Worm (Caenorhabditis elegans) whole organism, young adult: ENCODE measurements around the gene D1005.2.

Source experiments
- B0035.1 ChIP-seq: sonication (generic microtip); optimal IDR thresholded peaks from 2 replicates; lab custom pipeline; 2016; ENCODE audit warnings: missing genetic modification characterization, mild to moderate bottlenecking, missing compliant biosample characterization, missing genotype, missing genetic modification reagents
- B0261.1 ChIP-seq: sonication (generic microtip); optimal IDR thresholded peaks from 2 replicates; lab custom pipeline; 2016; ENCODE audit warnings: mild to moderate bottlenecking, missing genetic modification characterization, moderate library complexity, missing compliant biosample characterization
- C06A6.2 ChIP-seq: fragments of 200-800 bp; sonication (Bioruptor generic); conservative IDR thresholded peaks from 2 replicates; pipeline ENCODE4 v1.3.6; 2022; ENCODE audit warnings: missing genetic modification characterization, missing compliant biosample characterization
- F37B4.10 ChIP-seq: fragments of 200-800 bp; sonication (Bioruptor generic); IDR thresholded peaks from 2 replicates; pipeline ENCODE4 v1.3.6; 2022; ENCODE audit warnings: missing genetic modification characterization, missing compliant biosample characterization
- F39B2.1 ChIP-seq: fragments of 200-800 bp; sonication (Bioruptor generic); IDR thresholded peaks from 2 replicates; pipeline ENCODE4 v1.3.6; 2022; ENCODE audit warnings: missing genetic modification reagents, missing genetic modification characterization, missing compliant biosample characterization
- F49E8.2 ChIP-seq: sonication (generic microtip); optimal IDR thresholded peaks from 3 replicates; lab custom pipeline; 2017; ENCODE audit warnings: missing genetic modification characterization, mild to moderate bottlenecking, missing compliant biosample characterization, antibody characterized with exemption, moderate library complexity; ENCODE audit not compliant: insufficient read depth
- F52B5.7 ChIP-seq: sonication (generic microtip); optimal IDR thresholded peaks from 2 replicates; lab custom pipeline; 2016; ENCODE audit warnings: mild to moderate bottlenecking, missing genetic modification characterization, missing compliant biosample characterization
- F55B11.4 ChIP-seq: sonication (generic microtip); optimal IDR thresholded peaks from 2 replicates; lab custom pipeline; 2016; ENCODE audit warnings: missing compliant biosample characterization, missing genetic modification characterization, borderline replicate concordance; ENCODE audit not compliant: insufficient read depth
- K11D2.4 ChIP-seq: fragments of 200-800 bp; sonication (Bioruptor generic); IDR thresholded peaks from 2 replicates; pipeline ENCODE4 v1.3.6; 2022; ENCODE audit warnings: missing genetic modification reagents, missing genetic modification characterization, missing compliant biosample characterization
- Y53G8AR.9 ChIP-seq: fragments of 200-800 bp; sonication (Bioruptor generic); conservative IDR thresholded peaks from 2 replicates; pipeline ENCODE4 v1.3.6; 2022; ENCODE audit warnings: missing genetic modification reagents, missing genetic modification characterization, missing compliant biosample characterization
- ama-1 ChIP-seq, 3 experiments: fragments of 150-350 bp in 1 of 3; sonication (generic microtip) in 2 of 3; optimal IDR thresholded peaks; 2 replicates each; lab custom pipeline; 2014 to 2018; ENCODE audit warnings: missing biosample characterization in 2 of 3, missing genetic modification characterization in 2 of 3, missing genetic modification reagents in 2 of 3
- atf-7 ChIP-seq: sonication (generic microtip); optimal IDR thresholded peaks from 2 replicates; lab custom pipeline; 2017; ENCODE audit warnings: mild to moderate bottlenecking, missing genetic modification characterization, missing compliant biosample characterization
- attf-6 ChIP-seq: fragments of 200-800 bp; sonication (Bioruptor generic); IDR thresholded peaks from 2 replicates; pipeline ENCODE4 v1.3.6; 2022; ENCODE audit warnings: missing genetic modification reagents, missing genetic modification characterization, missing compliant biosample characterization
- bed-1 ChIP-seq: fragments of 200-800 bp; sonication (Bioruptor generic); IDR thresholded peaks from 2 replicates; pipeline ENCODE4 v1.3.6; 2022; ENCODE audit warnings: missing genetic modification reagents, missing genetic modification characterization, missing compliant biosample characterization
- bed-2 ChIP-seq: fragments of 200-800 bp; sonication (Bioruptor generic); IDR thresholded peaks from 2 replicates; pipeline ENCODE4 v1.3.6; 2022; ENCODE audit warnings: missing genetic modification reagents, missing genetic modification characterization, missing compliant biosample characterization
- cebp-2 ChIP-seq: fragments of 200-800 bp; sonication (Bioruptor generic); IDR thresholded peaks from 2 replicates; pipeline ENCODE4 v1.3.6; 2022; ENCODE audit warnings: missing genetic modification characterization, missing compliant biosample characterization
- ceh-100 ChIP-seq: fragments of 200-800 bp; sonication (Bioruptor generic); IDR thresholded peaks from 2 replicates; pipeline ENCODE4 v1.3.6; 2022; ENCODE audit warnings: missing genetic modification reagents, missing genetic modification characterization, missing compliant biosample characterization
- ceh-58 ChIP-seq: fragments of 200-800 bp; sonication (Bioruptor generic); IDR thresholded peaks from 2 replicates; pipeline ENCODE4 v1.3.6; 2022; ENCODE audit warnings: missing genetic modification characterization, missing compliant biosample characterization
- dpff-1 ChIP-seq: sonication (generic microtip); optimal IDR thresholded peaks from 2 replicates; lab custom pipeline; 2017; ENCODE audit warnings: mild to moderate bottlenecking, missing genetic modification characterization, missing compliant biosample characterization
- dpl-1 ChIP-seq: fragments of 150-350 bp; optimal IDR thresholded peaks from 2 replicates; lab custom pipeline; 2014; ENCODE audit warnings: missing biosample characterization, missing genetic modification reagents, missing genetic modification characterization
- ekl-4 ChIP-seq: fragments of 200-800 bp; sonication (Bioruptor generic); IDR thresholded peaks from 2 replicates; pipeline ENCODE4 v1.3.6; 2022; ENCODE audit warnings: missing genetic modification reagents, missing genetic modification characterization, missing compliant biosample characterization
- ets-4 ChIP-seq: fragments of 200-800 bp; sonication (Bioruptor generic); optimal IDR thresholded peaks from 2 replicates; lab custom pipeline; 2018; ENCODE audit warnings: mild to moderate bottlenecking, missing genetic modification characterization, missing compliant biosample characterization
- gei-17 ChIP-seq: fragments of 200-800 bp; sonication (Bioruptor generic); optimal IDR thresholded peaks from 2 replicates; lab custom pipeline; 2018; ENCODE audit warnings: mild to moderate bottlenecking, missing genetic modification characterization, missing compliant biosample characterization
- hlh-26 ChIP-seq: fragments of 200-800 bp; sonication (Bioruptor generic); conservative IDR thresholded peaks from 2 replicates; pipeline ENCODE4 v1.3.6; 2022; ENCODE audit warnings: missing genetic modification reagents, missing genetic modification characterization, missing compliant biosample characterization
- hmg-1.2 ChIP-seq: fragments of 200-800 bp; sonication (Bioruptor generic); IDR thresholded peaks from 2 replicates; pipeline ENCODE4 v1.3.6; 2022; ENCODE audit warnings: missing genetic modification reagents, missing genetic modification characterization, missing compliant biosample characterization
- hmg-20 ChIP-seq: fragments of 200-800 bp; sonication (Bioruptor generic); IDR thresholded peaks from 2 replicates; pipeline ENCODE4 v1.3.6; 2022; ENCODE audit warnings: missing genetic modification reagents, missing genetic modification characterization, missing compliant biosample characterization
- hrde-1 ChIP-seq: sonication (generic microtip); optimal IDR thresholded peaks from 2 replicates; lab custom pipeline; 2016; ENCODE audit warnings: missing genetic modification characterization, mild to moderate bottlenecking, missing compliant biosample characterization, moderate library complexity, missing genotype, missing genetic modification reagents, borderline replicate concordance
- let-526 ChIP-seq: fragments of 200-800 bp; sonication (Bioruptor generic); IDR thresholded peaks from 2 replicates; pipeline ENCODE4 v1.3.6; 2022; ENCODE audit warnings: missing genetic modification reagents, missing genetic modification characterization, missing compliant biosample characterization
- let-607 ChIP-seq, 2 experiments: fragments of 200-800 bp in 1 of 2; sonication (Bioruptor generic) in 1 of 2; sonication (generic microtip) in 1 of 2; optimal IDR thresholded peaks; 2 replicates each; lab custom pipeline; 2016 to 2018; ENCODE audit warnings: mild to moderate bottlenecking in 2 of 2, missing compliant biosample characterization in 2 of 2, missing genetic modification characterization in 2 of 2, moderate library complexity in 2 of 2, missing genotype in 1 of 2
- lin-26 ChIP-seq: fragments of 200-800 bp; sonication (Bioruptor generic); IDR thresholded peaks from 2 replicates; pipeline ENCODE4 v1.3.6; 2022; ENCODE audit warnings: missing genetic modification reagents, missing genetic modification characterization, missing compliant biosample characterization
- lin-35 ChIP-seq, 3 experiments: fragments of 150-350 bp in 2 of 3; sonication (generic microtip) in 1 of 3; optimal IDR thresholded peaks; 2 replicates each; lab custom pipeline; 2014 to 2018; ENCODE audit warnings: missing biosample characterization in 3 of 3, missing genetic modification characterization in 3 of 3, missing genetic modification reagents in 3 of 3
- lin-54 ChIP-seq: fragments of 200-800 bp; sonication (Bioruptor generic); optimal IDR thresholded peaks from 2 replicates; lab custom pipeline; 2018; ENCODE audit warnings: mild to moderate bottlenecking, missing genetic modification characterization, missing compliant biosample characterization
- lsy-27 ChIP-seq: sonication (generic microtip); optimal IDR thresholded peaks from 2 replicates; lab custom pipeline; 2017; ENCODE audit warnings: missing genetic modification characterization, mild to moderate bottlenecking, missing compliant biosample characterization, antibody characterized with exemption, missing genotype, borderline replicate concordance; ENCODE audit not compliant: insufficient read depth
- madf-10 ChIP-seq: sonication (generic microtip); optimal IDR thresholded peaks from 2 replicates; lab custom pipeline; 2016; ENCODE audit warnings: mild to moderate bottlenecking, missing genetic modification characterization, missing compliant biosample characterization
- madf-3 ChIP-seq: fragments of 200-800 bp; sonication (Bioruptor generic); IDR thresholded peaks from 2 replicates; pipeline ENCODE4 v1.3.6; 2022; ENCODE audit warnings: missing genetic modification reagents, missing genetic modification characterization, missing compliant biosample characterization
- mes-4 ChIP-seq: sonication (generic microtip); optimal IDR thresholded peaks from 2 replicates; lab custom pipeline; 2016; ENCODE audit warnings: missing genotype, missing genetic modification characterization, missing compliant biosample characterization
- mxl-1 ChIP-seq: sonication (generic microtip); optimal IDR thresholded peaks from 2 replicates; lab custom pipeline; 2016; ENCODE audit warnings: missing genetic modification characterization, missing compliant biosample characterization
- nfya-1 ChIP-seq: sonication (generic microtip); optimal IDR thresholded peaks from 2 replicates; lab custom pipeline; 2017; ENCODE audit warnings: antibody characterized with exemption, missing compliant biosample characterization, missing genetic modification characterization, borderline replicate concordance; ENCODE audit not compliant: insufficient read depth
- nfyb-1 ChIP-seq: fragments of 200-800 bp; sonication (Bioruptor generic); IDR thresholded peaks from 2 replicates; pipeline ENCODE4 v1.3.6; 2022; ENCODE audit warnings: missing genetic modification reagents, missing genetic modification characterization, missing compliant biosample characterization
- nhr-80 ChIP-seq: sonication (generic microtip); optimal IDR thresholded peaks from 2 replicates; lab custom pipeline; 2016; ENCODE audit warnings: missing genetic modification characterization, missing compliant biosample characterization
- pbrm-1 ChIP-seq: fragments of 200-800 bp; sonication (Bioruptor generic); IDR thresholded peaks from 2 replicates; pipeline ENCODE4 v1.3.6; 2022; ENCODE audit warnings: missing genetic modification reagents, missing genetic modification characterization, missing compliant biosample characterization
- pha-4 ChIP-seq: fragments of 150-350 bp; sonication (generic microtip); optimal IDR thresholded peaks from 2 replicates; lab custom pipeline; 2014; ENCODE audit warnings: missing biosample characterization, missing genetic modification reagents, missing genetic modification characterization
- rpc-1 ChIP-seq, 2 experiments: fragments of 150-350 bp in 1 of 2; sonication (generic microtip) in 1 of 2; optimal IDR thresholded peaks; 2 replicates each; lab custom pipeline; 2014 to 2018; ENCODE audit warnings: missing biosample characterization in 1 of 2, missing genetic modification characterization in 1 of 2, missing genetic modification reagents in 1 of 2, missing genotype in 1 of 2
- snpc-1.1 ChIP-seq: sonication (generic microtip); optimal IDR thresholded peaks from 2 replicates; lab custom pipeline; 2017; ENCODE audit warnings: missing genetic modification characterization, mild to moderate bottlenecking, missing compliant biosample characterization, antibody characterized with exemption, moderate library complexity, missing genotype, missing genetic modification reagents; ENCODE audit not compliant: insufficient read depth
- snpc-1.3 ChIP-seq: sonication (generic microtip); optimal IDR thresholded peaks from 2 replicates; lab custom pipeline; 2017; ENCODE audit warnings: missing genetic modification characterization, mild to moderate bottlenecking, missing compliant biosample characterization, antibody characterized with exemption, moderate library complexity, missing genotype, missing genetic modification reagents; ENCODE audit not compliant: insufficient read depth
- tbp1 ChIP-seq: fragments of 200-800 bp; sonication (Bioruptor generic); optimal IDR thresholded peaks from 2 replicates; lab custom pipeline; 2018; ENCODE audit warnings: mild to moderate bottlenecking, missing genetic modification characterization, missing compliant biosample characterization

D1005.2 gene

DNA sequence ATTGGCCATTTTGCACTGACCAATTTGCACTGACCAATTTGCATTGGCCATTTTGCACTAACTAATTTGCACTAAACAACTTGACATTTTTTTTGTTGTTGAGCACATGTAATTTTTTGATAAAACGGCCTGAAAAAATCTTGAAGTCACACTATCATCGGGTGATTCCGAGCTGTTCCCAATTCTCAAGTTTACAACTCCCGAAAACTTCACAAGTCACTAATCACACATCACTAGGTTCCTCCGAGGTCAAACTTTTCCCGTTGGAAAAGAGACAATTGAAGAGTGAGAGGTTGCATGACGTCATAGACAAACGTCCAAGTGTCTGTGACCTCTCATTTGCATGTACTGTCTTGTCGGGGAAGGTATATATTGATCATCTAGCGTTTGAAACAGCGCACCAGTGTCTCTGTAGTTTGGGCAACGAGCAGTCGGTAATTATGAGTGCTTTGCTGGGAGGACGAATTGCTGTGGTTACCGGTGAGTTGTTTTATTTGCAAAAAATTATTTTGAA, 27.4 kb downstream of the D1005.2 start, which contains the start of the genes D1005.10 and dhs-25 (continued):
- TF ChIP-seq ekl-4 (GFP tag; lab: Robert Waterston, UW) (no peak), ceh-58 (GFP tag; lab: Robert Waterston, UW) (no peak), B0261.1 (no peak), lin-35 (GFP tag; optimal IDR thresholded peaks at IDR 0.05; lab: Kevin White, UChicago) (peak in 1 of 3 experiments; percentile 17), lin-26 (GFP tag; lab: Robert Waterston, UW) (no peak), F39B2.1 (no peak), nhr-80 (tag; lab: Kevin White, UChicago) (peak; percentile 65), ceh-100 (GFP tag; lab: Robert Waterston, UW) (peak; percentile 12; the same call in 1 of the 2 replicates), bed-2 (GFP tag; lab: Robert Waterston, UW) (no peak), gei-17 (peak; percentile 63), hmg-20 (GFP tag; lab: Robert Waterston, UW) (no peak), madf-10 (peak; percentile 28), F37B4.10 (GFP tag; lab: Robert Waterston, UW) (no peak), dpff-1 (no peak), nfya-1 (tag; lab: Kevin White, UChicago) (no peak), B0035.1 (tag; lab: Kevin White, UChicago) (no peak), F49E8.2 (tag; lab: Kevin White, UChicago) (no peak), rpc-1 (optimal IDR thresholded peaks at IDR 0.05; lab: Kevin White, UChicago) (no peak), rpc-1 (tag; optimal IDR thresholded peaks at IDR 0.05; lab: Kevin White, UChicago) (no peak), mxl-1 (tag; lab: Kevin White, UChicago) (no peak), cebp-2 (GFP tag; lab: Robert Waterston, UW) (no peak), dpl-1 (GFP tag; lab: Kevin White, UChicago) (no peak), hrde-1 (tag; lab: Kevin White, UChicago) (no peak), lin-54 (GFP tag; lab: Kevin White, UChicago) (no peak), mes-4 (tag; lab: Kevin White, UChicago) (no peak), K11D2.4 (GFP tag; lab: Robert Waterston, UW) (no peak), nfyb-1 (GFP tag; lab: Robert Waterston, UW) (peak; percentile 63; the same call in 1 of the 2 replicates), F52B5.7 (no peak), snpc-1.3 (tag; lab: Kevin White, UChicago) (no peak), bed-1 (GFP tag; lab: Robert Waterston, UW) (no peak), snpc-1.1 (tag; lab: Kevin White, UChicago) (no peak), ama-1 (optimal IDR thresholded peaks at IDR 0.05; lab: Kevin White, UChicago) (peak; percentile 32), ama-1 (GFP tag; optimal IDR thresholded peaks at IDR 0.05; lab: Kevin White, UChicago) (no peak), hmg-1.2 (GFP tag; lab: Robert Waterston, UW) (peak; percentile 85), madf-3 (GFP tag; lab: Robert Waterston, UW) (no peak), tbp1 (GFP tag; lab: Kevin White, UChicago) (peak; percentile 45), let-526 (no peak), ets-4 (GFP tag; lab: Kevin White, UChicago) (no peak), let-607 (tag; optimal IDR thresholded peaks at IDR 0.05; lab: Kevin White, UChicago) (peak in 1 of 2 experiments; percentile 17), attf-6 (GFP tag; lab: Robert Waterston, UW) (no peak), F55B11.4 (tag; lab: Kevin White, UChicago) (no peak), atf-7 (tag; lab: Kevin White, UChicago) (peak; percentile 100), pha-4 (tag; lab: Kevin White, UChicago) (peak; percentile 86), lsy-27 (tag; lab: Kevin White, UChicago) (no peak), Y53G8AR.9 (GFP tag; lab: Robert Waterston, UW) (0 out of 2 replicates have a peak, but pooled peaks have one; percentile 43), C06A6.2 (0 out of 2 replicates have a peak, but pooled peaks have one; percentile 40), pbrm-1 (GFP tag; lab: Robert Waterston, UW) (no peak), hlh-26 (GFP tag; lab: Robert Waterston, UW) (no peak)
